Worm (Caenorhabditis elegans): ENCODE measurements around the gene F44F4.9.

DNA sequence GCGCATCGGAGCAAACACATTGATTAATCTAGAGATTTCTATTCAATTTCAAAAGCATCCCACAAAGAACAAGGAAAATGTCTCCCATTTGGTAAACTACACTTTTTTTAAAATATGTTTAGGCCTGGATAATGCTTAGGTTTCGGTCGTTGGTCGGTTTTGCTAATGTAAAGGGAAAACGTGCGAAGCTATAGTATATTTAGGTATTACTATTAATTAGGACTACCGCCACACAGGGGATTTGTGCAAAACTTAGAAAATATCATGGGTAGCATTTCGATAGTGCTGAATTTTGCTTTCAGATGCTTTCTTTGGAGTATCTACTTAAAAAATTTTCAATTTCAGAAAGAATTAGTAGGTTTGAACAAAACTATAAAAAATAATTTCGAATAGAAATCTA is 2.6 kb downstream of the F44F4.9 start:
- TF ChIP-seq cog-1 (tag; optimal IDR thresholded peaks at IDR 0.05) (no peak), klf-2 (GFP tag; conservative IDR thresholded peaks at IDR 0.05) (no peak), flt-1 (GFP tag; IDR thresholded peaks at IDR 0.05) (no peak), tab-1 (GFP tag; IDR thresholded peaks at IDR 0.05) (no peak), ztf-29 (GFP tag; IDR thresholded peaks at IDR 0.05) (no peak), ztf-23 (GFP tag; IDR thresholded peaks at IDR 0.05) (no peak), med-1 (GFP tag; optimal IDR thresholded peaks at IDR 0.05; ENCODE audit: insufficient read depth) (no peak), ref-1 (GFP tag; conservative IDR thresholded peaks at IDR 0.05) (no peak)

Measured in whole organism, midembryonic.